Worm (Caenorhabditis elegans) whole organism, L4/young adult: ENCODE results near the gene M142.8.

Experiments
- W03F9.2 ChIP-seq: fragments of 150-350 bp; optimal IDR thresholded peaks from 2 replicates; lab custom pipeline; 2014; ENCODE audit warnings: missing biosample characterization, missing genetic modification characterization
- dao-5 ChIP-seq: sonication (generic microtip); optimal IDR thresholded peaks from 2 replicates; lab custom pipeline; 2016; ENCODE audit warnings: missing genotype, missing genetic modification characterization, moderate library complexity, missing compliant biosample characterization
- him-1 ChIP-seq: sonication (generic microtip); optimal IDR thresholded peaks from 2 replicates; lab custom pipeline; 2016; ENCODE audit warnings: missing genotype, missing genetic modification reagents, missing genetic modification characterization, missing compliant biosample characterization

ce11 chrIII:10957710-10958109, 24.3 kb downstream of the M142.8 start:
- TF ChIP-seq him-1 (tag; lab: Kevin White, UChicago) (no peak), dao-5 (no peak), W03F9.2 (no peak)
